Fruit fly (Drosophila melanogaster) whole organism, embryonic: ENCODE measurements around the gene CG32354.
A peak's percentile ranks its signal among the peaks of the same experiment; 100 is the strongest.

ENCODE experiments used
- Antp ChIP-seq: fragments of 200-800 bp; sonication (Bioruptor generic); optimal IDR thresholded peaks from 3 replicates; lab custom pipeline; 2016; ENCODE audit warnings: missing biosample characterization, missing genetic modification characterization
- Atf6 ChIP-seq: fragments of 200-800 bp; sonication (Bioruptor generic); IDR thresholded peaks from 2 replicates; pipeline ENCODE4 v1.3.6; 2022; ENCODE audit warnings: missing biosample characterization, missing genetic modification characterization
- Bdp1 ChIP-seq: fragments of 200-800 bp; sonication (Bioruptor generic); optimal IDR thresholded peaks from 3 replicates; lab custom pipeline; 2016; ENCODE audit warnings: missing biosample characterization, missing genetic modification characterization
- CG11398 ChIP-seq: fragments of 200-800 bp; sonication (Bioruptor generic); optimal IDR thresholded peaks from 2 replicates; lab custom pipeline; 2016; ENCODE audit warnings: missing biosample characterization, missing genetic modification characterization
- CG12104 ChIP-seq: fragments of 200-800 bp; sonication (Bioruptor generic); optimal IDR thresholded peaks from 3 replicates; lab custom pipeline; 2016; ENCODE audit warnings: missing biosample characterization, missing genetic modification characterization
- CG1233 ChIP-seq: fragments of 200-800 bp; sonication (Bioruptor generic); optimal IDR thresholded peaks from 4 replicates; lab custom pipeline; 2018; ENCODE audit warnings: missing biosample characterization, mild to moderate bottlenecking, missing genetic modification characterization
- CG12659 ChIP-seq: fragments of 200-800 bp; sonication (Bioruptor generic); optimal IDR thresholded peaks from 3 replicates; lab custom pipeline; 2017; ENCODE audit warnings: mild to moderate bottlenecking, missing biosample characterization, missing genetic modification reagents, missing genetic modification characterization
- CG14014 ChIP-seq: fragments of 200-800 bp; sonication (Bioruptor generic); IDR thresholded peaks from 2 replicates; pipeline ENCODE4 v1.3.6; 2022; ENCODE audit warnings: missing biosample characterization, missing genetic modification characterization
- CG17612 ChIP-seq: fragments of 200-800 bp; sonication (Bioruptor generic); IDR thresholded peaks from 2 replicates; pipeline ENCODE4 v1.3.6; 2022; ENCODE audit warnings: missing biosample characterization, missing genetic modification characterization
- CG18476 ChIP-seq: fragments of 200-800 bp; sonication (Bioruptor generic); optimal IDR thresholded peaks from 2 replicates; lab custom pipeline; 2016; ENCODE audit warnings: missing biosample characterization, mild to moderate bottlenecking, missing genetic modification characterization
- CG2875 ChIP-seq: fragments of 200-800 bp; sonication (Bioruptor generic); optimal IDR thresholded peaks from 2 replicates; lab custom pipeline; 2017; ENCODE audit warnings: missing biosample characterization, mild to moderate bottlenecking, missing genetic modification characterization, missing genetic modification reagents
- CG31365 ChIP-seq: fragments of 200-800 bp; sonication (Bioruptor generic); optimal IDR thresholded peaks from 2 replicates; lab custom pipeline; 2018; ENCODE audit warnings: missing biosample characterization, mild to moderate bottlenecking, missing genetic modification characterization
- CG34224 ChIP-seq: fragments of 200-800 bp; sonication (Bioruptor generic); IDR thresholded peaks from 3 replicates; pipeline ENCODE4 v1.3.6; 2022; ENCODE audit warnings: missing biosample characterization, missing genetic modification characterization; ENCODE audit not compliant: partially characterized antibody
- CG7963 ChIP-seq: fragments of 200-800 bp; sonication (Bioruptor generic); IDR thresholded peaks from 3 replicates; pipeline ENCODE4 v1.3.6; 2022; ENCODE audit warnings: missing biosample characterization, missing genetic modification characterization; ENCODE audit not compliant: partially characterized antibody
- CrebB ChIP-seq: fragments of 200-800 bp; sonication (Bioruptor generic); optimal IDR thresholded peaks from 3 replicates; lab custom pipeline; 2018; ENCODE audit warnings: missing biosample characterization, mild to moderate bottlenecking, missing genetic modification characterization
- E2f1 ChIP-seq: fragments of 200-800 bp; sonication (Bioruptor generic); IDR thresholded peaks from 2 replicates; pipeline ENCODE4 v1.3.6; 2022; ENCODE audit warnings: missing biosample characterization, missing genetic modification characterization
- ERR ChIP-seq: fragments of 200-800 bp; sonication (Bioruptor generic); optimal IDR thresholded peaks from 2 replicates; lab custom pipeline; 2016; ENCODE audit warnings: missing biosample characterization, missing genetic modification characterization
- Hr78 ChIP-seq, 2 experiments: fragments of 200-800 bp in 1 of 2; fragments of >200 bp in 1 of 2; sonication (Bioruptor generic) in 1 of 2; optimal IDR thresholded peaks; 2 replicates each; lab custom pipeline; 2017 to 2019; ENCODE audit warnings: missing biosample characterization in 2 of 2, missing genetic modification characterization in 2 of 2, mild to moderate bottlenecking in 1 of 2, moderate library complexity in 1 of 2
- Lhr ChIP-seq: fragments of 200-800 bp; sonication (Bioruptor generic); optimal IDR thresholded peaks from 3 replicates; lab custom pipeline; 2017; ENCODE audit warnings: mild to moderate bottlenecking, missing biosample characterization, missing genetic modification reagents, missing genetic modification characterization
- Mad ChIP-seq: fragments of 200-800 bp; sonication (Bioruptor generic); optimal IDR thresholded peaks from 2 replicates; lab custom pipeline; 2016; ENCODE audit warnings: missing biosample characterization, missing genetic modification characterization
- Meics ChIP-seq: fragments of 200-800 bp; sonication (Bioruptor generic); optimal IDR thresholded peaks from 2 replicates; lab custom pipeline; 2017; ENCODE audit warnings: missing biosample characterization, mild to moderate bottlenecking, missing genetic modification characterization
- Nf-YB ChIP-seq: fragments of 200-800 bp; sonication (Bioruptor generic); optimal IDR thresholded peaks from 3 replicates; lab custom pipeline; 2019; ENCODE audit warnings: missing biosample characterization, mild to moderate bottlenecking, missing genetic modification characterization, moderate library complexity
- Ptx1 ChIP-seq: fragments of 200-800 bp; sonication (Bioruptor generic); IDR thresholded peaks from 2 replicates; pipeline ENCODE4 v1.3.6; 2022; ENCODE audit warnings: missing biosample characterization, missing genetic modification characterization
- amos ChIP-seq: fragments of 200-800 bp; sonication (Bioruptor generic); IDR thresholded peaks from 2 replicates; pipeline ENCODE4 v1.3.6; 2022; ENCODE audit warnings: missing biosample characterization, missing genetic modification characterization; ENCODE audit not compliant: partially characterized antibody
- bcd ChIP-seq: fragments of 200-800 bp; sonication (Bioruptor generic); optimal IDR thresholded peaks from 2 replicates; lab custom pipeline; 2017; ENCODE audit warnings: missing biosample characterization, mild to moderate bottlenecking, missing genetic modification characterization
- chinmo ChIP-seq: fragments of 200-800 bp; sonication (Bioruptor generic); IDR thresholded peaks from 4 replicates; pipeline ENCODE4 v1.3.6; 2022; ENCODE audit warnings: missing biosample characterization, missing genetic modification characterization; ENCODE audit not compliant: partially characterized antibody
- corto ChIP-seq: fragments of 200-800 bp; sonication (Bioruptor generic); optimal IDR thresholded peaks from 2 replicates; lab custom pipeline; 2016; ENCODE audit warnings: missing biosample characterization, mild to moderate bottlenecking, missing genetic modification characterization, moderate library complexity
- crc ChIP-seq: fragments of 200-800 bp; sonication (Bioruptor generic); optimal IDR thresholded peaks from 2 replicates; lab custom pipeline; 2016; ENCODE audit warnings: missing biosample characterization, missing genetic modification characterization
- cwo ChIP-seq: fragments of 200-800 bp; sonication (Bioruptor generic); optimal IDR thresholded peaks from 3 replicates; lab custom pipeline; 2017; ENCODE audit warnings: missing biosample characterization, missing genetic modification characterization, mild to moderate bottlenecking, moderate library complexity, missing genetic modification reagents
- danr ChIP-seq: fragments of 200-800 bp; sonication (Bioruptor generic); IDR thresholded peaks from 2 replicates; pipeline ENCODE4 v1.3.6; 2022; ENCODE audit warnings: missing biosample characterization, missing genetic modification characterization
- fd3F ChIP-seq: fragments of 200-800 bp; sonication (Bioruptor generic); optimal IDR thresholded peaks from 2 replicates; lab custom pipeline; 2018; ENCODE audit warnings: missing biosample characterization, mild to moderate bottlenecking, missing genetic modification characterization, moderate library complexity
- h ChIP-seq: fragments of >200 bp; optimal IDR thresholded peaks from 2 replicates; lab custom pipeline; 2017
- ind ChIP-seq: fragments of 200-800 bp; sonication (Bioruptor generic); optimal IDR thresholded peaks from 3 replicates; lab custom pipeline; 2016; ENCODE audit warnings: missing biosample characterization, missing genetic modification characterization
- jing ChIP-seq: fragments of 200-800 bp; sonication (Bioruptor generic); optimal IDR thresholded peaks from 2 replicates; lab custom pipeline; 2018; ENCODE audit warnings: missing biosample characterization, mild to moderate bottlenecking, missing genetic modification characterization
- oc ChIP-seq: fragments of 200-800 bp; sonication (Bioruptor generic); optimal IDR thresholded peaks from 2 replicates; lab custom pipeline; 2018; ENCODE audit warnings: missing biosample characterization, mild to moderate bottlenecking, missing genetic modification characterization, moderate library complexity
- peb ChIP-seq: fragments of 200-800 bp; sonication (Bioruptor generic); IDR thresholded peaks from 2 replicates; pipeline ENCODE4 v1.3.6; 2022; ENCODE audit warnings: missing biosample characterization, missing genetic modification characterization
- pita ChIP-seq: fragments of 200-800 bp; sonication (Bioruptor generic); optimal IDR thresholded peaks from 2 replicates; lab custom pipeline; 2017; ENCODE audit warnings: missing biosample characterization, mild to moderate bottlenecking, missing genetic modification characterization
- ranshi ChIP-seq: fragments of 200-800 bp; sonication (Bioruptor generic); IDR thresholded peaks from 2 replicates; pipeline ENCODE4 v1.3.6; 2022; ENCODE audit warnings: missing biosample characterization, missing genetic modification characterization
- ro ChIP-seq: fragments of 200-800 bp; sonication (Bioruptor generic); IDR thresholded peaks from 2 replicates; pipeline ENCODE4 v1.3.6; 2022; ENCODE audit warnings: missing biosample characterization, missing genetic modification characterization
- sim ChIP-seq: fragments of 200-800 bp; sonication (Bioruptor generic); IDR thresholded peaks from 2 replicates; pipeline ENCODE4 v1.3.6; 2022; ENCODE audit warnings: missing biosample characterization, missing genetic modification characterization
- slp2 ChIP-seq: fragments of 200-800 bp; sonication (Bioruptor generic); optimal IDR thresholded peaks from 2 replicates; lab custom pipeline; 2016; ENCODE audit warnings: missing biosample characterization, missing genetic modification characterization
- sob ChIP-seq: fragments of 200-800 bp; sonication (Bioruptor generic); IDR thresholded peaks from 2 replicates; pipeline ENCODE4 v1.3.6; 2022; ENCODE audit warnings: missing biosample characterization, missing genetic modification characterization
- stwl ChIP-seq: fragments of 200-800 bp; sonication (Bioruptor generic); optimal IDR thresholded peaks from 3 replicates; lab custom pipeline; 2018; ENCODE audit warnings: missing biosample characterization, mild to moderate bottlenecking, missing genetic modification characterization, moderate library complexity
- toy ChIP-seq: fragments of 200-800 bp; sonication (Bioruptor generic); IDR thresholded peaks from 2 replicates; pipeline ENCODE4 v1.3.6; 2022; ENCODE audit warnings: missing biosample characterization, missing genetic modification characterization
- ttk ChIP-seq: fragments of 200-800 bp; sonication (Bioruptor generic); IDR thresholded peaks from 2 replicates; pipeline ENCODE4 v2.1.2; 2022; ENCODE audit warnings: missing biosample characterization, missing genetic modification characterization
- tup ChIP-seq: fragments of 200-800 bp; sonication (Bioruptor generic); optimal IDR thresholded peaks from 2 replicates; lab custom pipeline; 2016; ENCODE audit warnings: missing biosample characterization, mild to moderate bottlenecking, missing genetic modification characterization, moderate library complexity
- unpg ChIP-seq: fragments of 200-800 bp; sonication (Bioruptor generic); optimal IDR thresholded peaks from 3 replicates; lab custom pipeline; 2018; ENCODE audit warnings: missing biosample characterization, mild to moderate bottlenecking, missing genetic modification characterization, moderate library complexity
- wdn ChIP-seq: fragments of 200-800 bp; sonication (Bioruptor generic); IDR thresholded peaks from 2 replicates; pipeline ENCODE4 v1.3.6; 2022; ENCODE audit warnings: missing biosample characterization, missing genetic modification characterization
- wek ChIP-seq: fragments of 200-800 bp; sonication (Bioruptor generic); optimal IDR thresholded peaks from 3 replicates; lab custom pipeline; 2018; ENCODE audit warnings: missing biosample characterization, mild to moderate bottlenecking, missing genetic modification characterization, moderate library complexity
- zf30C ChIP-seq: fragments of 200-800 bp; sonication (Bioruptor generic); optimal IDR thresholded peaks from 3 replicates; lab custom pipeline; 2018; ENCODE audit warnings: missing biosample characterization, mild to moderate bottlenecking, missing genetic modification characterization

Gene CG32354

DNA sequence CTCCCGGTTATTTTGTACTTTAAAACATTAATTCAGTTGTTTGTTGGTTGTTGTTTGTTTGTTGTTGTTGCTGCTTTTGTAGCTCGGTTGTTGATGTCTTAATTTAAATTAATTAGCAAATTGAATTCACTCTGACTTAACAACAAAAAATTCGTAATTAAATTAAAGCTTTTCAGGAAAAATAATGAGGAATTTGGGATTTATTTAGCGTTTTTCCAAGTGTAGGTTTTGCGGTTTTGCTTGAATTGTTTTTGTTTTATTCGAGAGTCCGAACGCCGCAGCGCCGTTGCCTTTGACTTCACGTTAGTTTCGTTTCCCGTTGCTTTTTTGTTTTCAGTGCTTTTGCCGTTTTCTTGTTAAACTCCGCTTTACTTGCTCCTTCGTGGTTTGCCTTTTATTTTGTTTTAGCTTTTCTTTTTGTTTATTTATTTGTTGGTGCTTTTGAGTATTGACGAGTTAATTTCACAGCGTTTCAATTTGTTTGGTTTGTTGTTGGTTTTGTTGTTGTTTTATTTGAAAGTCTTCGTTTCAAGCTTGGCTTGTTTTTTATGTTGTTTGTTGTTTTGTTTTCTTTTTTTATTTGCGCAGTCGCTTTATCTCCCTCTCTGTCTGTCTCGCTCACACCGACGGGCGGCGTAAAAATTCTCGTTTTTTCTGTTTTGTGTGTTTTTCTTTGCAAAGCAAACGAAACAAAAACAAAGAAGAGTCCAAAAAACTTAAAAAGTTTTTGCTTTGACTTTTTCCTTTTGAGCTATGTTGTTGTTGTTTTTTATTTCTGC is 19.0 kb upstream of the CG32354 start (continued):
- TF ChIP-seq Ptx1 (GFP tag; lab: Robert Waterston, UW) = no peak
- TF ChIP-seq wdn (GFP tag; lab: Robert Waterston, UW) = no peak
- peak; percentile 54 for TF ChIP-seq ind (GFP tag; lab: Kevin White, UChicago)
- peak; percentile 54; the same call in 1 of the 2 replicates for TF ChIP-seq CG14014 (GFP tag; lab: Robert Waterston, UW)
- no peak for TF ChIP-seq tup (GFP tag; lab: Kevin White, UChicago)
- peak; percentile 53; the same call in 1 of the 4 replicates for TF ChIP-seq chinmo (GFP tag; lab: Robert Waterston, UW)
- no peak for TF ChIP-seq Bdp1 (GFP tag; lab: Kevin White, UChicago)
- TF ChIP-seq corto = no peak
- TF ChIP-seq jing (GFP tag; lab: Kevin White, UChicago) = no peak
- no peak for TF ChIP-seq bcd (GFP tag; lab: Kevin White, UChicago)
- TF ChIP-seq E2f1 (GFP tag; lab: Robert Waterston, UW) = no peak; the same call in 1 of the 2 replicates
- TF ChIP-seq amos (GFP tag; lab: Robert Waterston, UW) = no peak
- no peak for TF ChIP-seq CrebB
- TF ChIP-seq CG12104 (GFP tag; lab: Kevin White, UChicago) = peak; percentile 19
- TF ChIP-seq toy (GFP tag; lab: Robert Waterston, UW) = no peak
- no peak for TF ChIP-seq Lhr
- no peak for TF ChIP-seq CG11398
- TF ChIP-seq danr (GFP tag; lab: Robert Waterston, UW) = no peak
- TF ChIP-seq wek (GFP tag; lab: Kevin White, UChicago) = no peak
- no peak for TF ChIP-seq Nf-YB
- TF ChIP-seq Meics (GFP tag; lab: Kevin White, UChicago) = peak; percentile 63
- no peak for TF ChIP-seq CG31365 (tag; lab: Kevin White, UChicago)
- TF ChIP-seq ranshi (GFP tag; lab: Robert Waterston, UW) = no peak
- TF ChIP-seq CG2875 (GFP tag; lab: Kevin White, UChicago) = no peak
- no peak for TF ChIP-seq Antp (GFP tag; lab: Kevin White, UChicago)
- TF ChIP-seq CG18476 (GFP tag; lab: Kevin White, UChicago) = peak; percentile 47
- no peak for TF ChIP-seq CG1233 (GFP tag; lab: Kevin White, UChicago)
- no peak for TF ChIP-seq ERR (GFP tag; lab: Kevin White, UChicago)
- TF ChIP-seq ttk = no peak
- TF ChIP-seq CG12659 (GFP tag; lab: Kevin White, UChicago) = no peak
- TF ChIP-seq slp2 (GFP tag; lab: Kevin White, UChicago) = no peak
- no peak for TF ChIP-seq CG7963 (GFP tag; lab: Robert Waterston, UW)
- no peak for TF ChIP-seq Hr78 (GFP tag; optimal IDR thresholded peaks at IDR 0.05; lab: Kevin White, UChicago)
- TF ChIP-seq sob (GFP tag; lab: Robert Waterston, UW) = no peak
- TF ChIP-seq fd3F (GFP tag; lab: Kevin White, UChicago) = peak; percentile 50
- no peak for TF ChIP-seq crc (GFP tag; lab: Kevin White, UChicago)
- TF ChIP-seq ro (GFP tag; lab: Robert Waterston, UW) = no peak
- TF ChIP-seq pita (GFP tag; lab: Kevin White, UChicago) = no peak
- no peak for TF ChIP-seq sim (GFP tag; lab: Robert Waterston, UW)
- no peak for TF ChIP-seq CG17612 (GFP tag; lab: Robert Waterston, UW)
- TF ChIP-seq CG34224 = no peak
- TF ChIP-seq peb = no peak
- TF ChIP-seq Mad (GFP tag; lab: Kevin White, UChicago) = peak; percentile 28
- no peak for TF ChIP-seq cwo (GFP tag; lab: Kevin White, UChicago)
- TF ChIP-seq h (lab: Kevin White, UChicago) = no peak
- TF ChIP-seq oc = no peak
- TF ChIP-seq zf30C (GFP tag; lab: Kevin White, UChicago) = peak; percentile 52
- no peak; the same call in 1 of the 2 replicates for TF ChIP-seq Atf6 (GFP tag; lab: Robert Waterston, UW)
- no peak for TF ChIP-seq stwl (tag; lab: Kevin White, UChicago)
- TF ChIP-seq unpg = peak; percentile 42
